Worm (Caenorhabditis elegans) whole organism, L1 larva: Measurements from ENCODE around the gene C15H11.11.

Experiments used
- hlh-4 ChIP-seq: sonication (generic microtip); optimal IDR thresholded peaks from 2 replicates; lab custom pipeline; 2016; ENCODE audit warnings: mild to moderate bottlenecking, missing genetic modification characterization, missing compliant biosample characterization
- jun-1 ChIP-seq: fragments of 150-350 bp; optimal IDR thresholded peaks from 2 replicates; lab custom pipeline; 2014; ENCODE audit warnings: missing biosample characterization, missing genetic modification reagents, missing genetic modification characterization
- nhr-19 ChIP-seq: fragments of 200-800 bp; sonication (Bioruptor generic); conservative IDR thresholded peaks from 2 replicates; pipeline ENCODE4 v1.3.6; 2022; ENCODE audit warnings: missing genetic modification characterization, missing compliant biosample characterization
- rnt-1 ChIP-seq: sonication (generic microtip); optimal IDR thresholded peaks from 2 replicates; lab custom pipeline; 2016; ENCODE audit warnings: mild to moderate bottlenecking, missing genetic modification characterization, moderate library complexity, missing compliant biosample characterization
- sox-4 ChIP-seq: sonication (generic microtip); optimal IDR thresholded peaks from 2 replicates; lab custom pipeline; 2016; ENCODE audit warnings: missing genetic modification characterization, missing compliant biosample characterization
- unc-62 ChIP-seq: fragments of 150-350 bp; optimal IDR thresholded peaks from 2 replicates; lab custom pipeline; 2014; ENCODE audit warnings: missing biosample characterization, missing genetic modification reagents, missing genetic modification characterization
- ztf-11 ChIP-seq, 2 experiments: sonication (generic microtip); optimal IDR thresholded peaks; 2 replicates each; lab custom pipeline; 2016 to 2017; ENCODE audit warnings: missing genetic modification characterization in 2 of 2, missing biosample characterization in 1 of 2, missing compliant biosample characterization in 1 of 2

DNA sequence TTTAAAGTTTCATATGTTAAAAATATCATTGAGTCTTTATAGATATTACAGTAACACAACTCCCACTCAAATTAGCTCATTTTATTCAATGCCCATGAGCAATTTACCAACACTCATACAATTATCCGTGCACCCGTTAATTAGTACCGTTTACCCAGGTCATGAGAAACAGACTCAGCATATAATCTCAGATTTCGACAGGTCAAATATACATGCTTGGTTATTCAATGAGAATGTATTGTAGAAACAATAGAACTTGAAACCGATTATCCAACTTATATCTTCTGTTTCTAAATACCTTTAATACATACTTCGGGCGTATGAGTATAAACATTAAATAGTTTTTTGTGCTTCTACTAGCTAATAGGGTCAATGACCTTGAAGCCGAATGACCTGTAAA is 20.9 kb downstream of the C15H11.11 start:
- TF ChIP-seq jun-1 (tag; lab: Kevin White, UChicago) (no peak), rnt-1 (tag; lab: Kevin White, UChicago) (no peak), nhr-19 (GFP tag; lab: Robert Waterston, UW) (no peak), hlh-4 (tag; lab: Kevin White, UChicago) (no peak), unc-62 (GFP tag; lab: Kevin White, UChicago) (no peak), ztf-11 (tag; optimal IDR thresholded peaks at IDR 0.05; lab: Kevin White, UChicago) (no peak), sox-4 (no peak)
